Worm (Caenorhabditis elegans) whole organism, dauer: ENCODE data around the gene D2096.13.
"Not testable (repeated sequence)": the region's sequence is repeated elsewhere in the genome, so short reads cannot be mapped to it uniquely, and the experiment has no call there.

Experiments
- unc-62 ChIP-seq: sonication (generic microtip); optimal IDR thresholded peaks from 2 replicates; lab custom pipeline; 2017; ENCODE audit warnings: missing biosample characterization, missing genetic modification reagents, missing genetic modification characterization

The D2096.13 gene

DNA sequence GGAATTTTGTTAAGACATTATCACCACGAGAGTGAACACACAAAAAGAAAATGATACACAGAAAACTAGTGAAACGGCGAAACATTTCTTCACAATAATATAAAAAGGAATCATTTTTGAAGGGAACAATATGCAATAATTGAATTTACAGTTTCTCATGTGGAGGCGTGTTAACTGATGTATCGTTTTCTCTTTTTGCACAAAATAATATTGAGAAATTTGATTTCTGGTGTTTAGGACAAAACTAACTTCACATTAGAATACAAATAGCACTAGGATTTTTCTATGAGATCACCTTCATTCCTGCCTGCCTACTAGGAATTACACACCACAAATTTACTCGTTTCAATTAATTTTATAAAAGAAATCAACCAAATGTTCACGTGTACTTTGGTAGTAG lies at the start of gene D2096.13:
TSS of gene D2096.13 (minus strand) at position 101 of the 400 bp plus-strand sequence.
- no peak for TF ChIP-seq unc-62 (GFP tag; lab: Kevin White, UChicago)

DNA sequence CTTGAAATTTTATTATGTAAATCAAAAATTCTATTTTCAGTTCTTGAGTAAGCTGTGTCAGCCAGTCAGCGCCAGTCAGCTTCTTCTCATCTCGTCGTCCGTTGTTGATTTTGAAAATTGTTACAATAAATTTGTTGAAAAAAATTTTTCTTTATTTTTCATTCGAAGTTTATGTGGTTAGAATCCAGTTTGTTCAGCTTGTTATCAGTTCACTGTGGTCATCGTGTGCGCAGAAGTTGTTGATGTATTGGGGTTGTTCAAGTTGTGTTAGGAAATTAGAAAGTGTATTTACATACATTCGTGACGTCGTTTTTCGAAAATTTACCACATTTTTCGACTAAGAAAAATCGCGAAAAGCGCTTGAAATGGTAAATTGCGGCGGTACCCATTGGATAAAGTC lies 39.4 kb upstream of the D2096.13 start:
- TF ChIP-seq unc-62 (GFP tag; lab: Kevin White, UChicago), result no peak

DNA sequence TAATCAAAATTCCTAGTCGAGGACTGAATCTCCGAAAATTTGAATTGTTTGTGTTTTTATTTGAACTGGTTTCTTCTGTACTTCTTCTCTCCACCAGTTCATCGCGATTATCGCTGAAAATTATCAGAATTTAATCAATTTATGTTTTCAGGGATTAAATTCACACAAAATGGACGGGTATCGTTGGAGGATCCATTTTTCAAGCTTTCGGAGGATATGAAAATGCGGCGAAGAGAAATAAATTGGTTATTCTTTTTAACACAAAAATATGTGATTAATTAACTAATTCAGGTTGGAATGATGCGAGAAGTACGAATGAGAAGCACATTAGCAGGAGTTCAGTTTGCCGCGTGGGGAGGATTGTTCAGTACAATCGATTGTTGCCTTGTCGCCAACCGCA lies 38.0 kb upstream of the D2096.13 start, which contains the start of gene timm-17B.2:
TSS of gene timm-17B.2 (plus strand) at position 301 of the 400 bp plus-strand sequence.
- no peak for TF ChIP-seq unc-62 (GFP tag; lab: Kevin White, UChicago)

DNA sequence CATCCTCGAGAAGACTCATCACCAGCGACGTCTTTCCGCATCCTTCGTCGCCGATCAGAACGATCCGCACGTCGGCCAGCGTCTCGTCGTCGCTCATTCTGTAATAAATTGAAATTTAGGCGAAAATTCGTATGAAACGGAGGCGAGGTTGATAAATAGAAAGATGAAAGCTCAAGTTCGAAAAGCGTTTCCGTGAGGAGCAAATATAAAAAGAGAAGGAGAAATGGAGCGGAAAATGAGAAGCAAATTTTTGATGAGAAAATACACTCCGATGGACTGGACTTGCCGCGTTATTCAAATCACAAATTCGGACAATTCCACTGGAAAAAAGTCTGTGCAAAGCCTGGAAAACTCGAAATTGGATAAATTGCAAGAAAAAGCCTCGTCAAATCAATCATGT lies 35.7 kb upstream of the D2096.13 start, which contains the start of gene D2096.11:
TSS of gene D2096.11 (minus strand) at position 101 of the 400 bp plus-strand sequence.
- no peak for TF ChIP-seq unc-62 (GFP tag; lab: Kevin White, UChicago)

DNA sequence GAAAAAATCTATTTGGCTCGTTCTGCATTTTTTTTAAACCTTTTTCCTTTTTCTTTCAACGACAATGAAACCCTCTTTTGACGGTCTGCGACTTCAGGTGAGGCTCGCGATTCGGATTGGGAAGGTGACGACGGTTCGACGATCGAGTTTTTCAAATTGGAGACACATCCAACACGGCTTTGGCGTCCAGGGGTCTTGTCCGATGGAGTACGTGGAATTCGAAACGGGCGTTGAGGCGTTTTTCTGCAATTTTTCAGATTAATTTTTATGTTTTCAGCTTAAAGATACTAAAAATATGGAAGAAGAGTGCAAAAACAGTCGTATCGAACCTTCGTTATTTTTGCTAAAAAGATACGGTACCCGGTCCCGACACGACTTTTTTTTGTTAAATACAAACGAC lies 30.7 kb upstream of the D2096.13 start, which contains the start of gene D2096.10:
TSS of gene D2096.10 (minus strand) at position 101 of the 400 bp plus-strand sequence.
- TF ChIP-seq unc-62 (GFP tag; lab: Kevin White, UChicago), result not testable (repeated sequence)

DNA sequence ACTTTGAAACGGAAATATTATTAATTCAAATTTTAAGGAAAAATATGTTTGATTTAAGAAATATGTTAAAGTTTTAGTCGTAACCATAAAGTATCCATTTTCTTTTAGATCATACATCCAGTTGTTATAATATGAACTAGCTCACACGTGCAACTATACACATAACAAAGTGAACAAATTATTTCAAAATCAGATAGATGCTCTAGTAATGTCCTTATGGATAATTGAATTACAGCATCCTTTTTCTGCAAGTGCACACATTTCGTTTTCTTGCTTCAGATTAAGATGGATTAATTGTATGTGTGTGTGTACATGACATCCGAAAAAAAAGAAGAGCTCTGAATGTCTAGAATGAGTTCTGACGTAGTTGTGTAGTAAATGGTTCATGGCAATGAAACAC lies 27.3 kb upstream of the D2096.13 start:
- TF ChIP-seq unc-62 (GFP tag; lab: Kevin White, UChicago), result no peak

DNA sequence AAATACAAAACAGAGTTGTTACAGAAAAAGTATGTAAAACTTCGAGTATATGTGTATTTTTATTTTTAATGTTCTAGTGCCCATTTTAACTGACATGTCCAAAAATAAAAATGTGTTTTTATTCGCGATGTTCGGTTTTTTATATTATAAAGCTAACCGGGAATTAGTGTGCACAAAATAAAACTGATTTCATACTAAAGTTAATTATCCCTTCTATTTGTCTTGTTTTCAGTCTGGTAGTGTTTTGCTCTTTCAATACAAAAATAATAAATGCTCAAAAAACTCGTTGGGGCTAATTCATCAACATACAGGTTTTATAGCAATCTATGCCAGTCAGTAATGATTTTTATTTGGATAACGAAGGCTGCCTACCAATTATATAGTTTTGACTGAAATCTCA lies 26.3 kb upstream of the D2096.13 start:
- no peak for TF ChIP-seq unc-62 (GFP tag; lab: Kevin White, UChicago)

DNA sequence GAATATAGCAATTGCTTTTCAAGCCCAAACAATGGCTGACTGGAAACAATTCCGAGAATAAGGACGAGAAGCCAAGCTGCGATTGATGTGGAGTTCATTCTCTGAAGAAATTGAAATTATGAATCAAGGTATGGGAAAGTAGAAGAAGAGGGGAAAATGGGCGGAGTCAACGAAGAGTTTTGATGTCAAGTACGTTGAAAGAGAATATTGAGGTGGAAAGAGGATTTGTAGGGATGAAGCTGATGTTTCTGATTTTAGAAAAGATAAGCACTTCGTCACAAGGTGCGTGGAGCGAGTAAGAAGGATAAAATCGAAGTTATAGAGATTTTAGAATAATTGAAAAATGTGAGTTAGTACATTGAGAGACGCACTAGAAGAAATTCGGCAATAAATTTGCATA lies 24.3 kb upstream of the D2096.13 start, which contains the start of gene D2096.9:
TSS of gene D2096.9 (minus strand) at position 101 of the 400 bp plus-strand sequence.
- no peak for TF ChIP-seq unc-62 (GFP tag; lab: Kevin White, UChicago)

DNA sequence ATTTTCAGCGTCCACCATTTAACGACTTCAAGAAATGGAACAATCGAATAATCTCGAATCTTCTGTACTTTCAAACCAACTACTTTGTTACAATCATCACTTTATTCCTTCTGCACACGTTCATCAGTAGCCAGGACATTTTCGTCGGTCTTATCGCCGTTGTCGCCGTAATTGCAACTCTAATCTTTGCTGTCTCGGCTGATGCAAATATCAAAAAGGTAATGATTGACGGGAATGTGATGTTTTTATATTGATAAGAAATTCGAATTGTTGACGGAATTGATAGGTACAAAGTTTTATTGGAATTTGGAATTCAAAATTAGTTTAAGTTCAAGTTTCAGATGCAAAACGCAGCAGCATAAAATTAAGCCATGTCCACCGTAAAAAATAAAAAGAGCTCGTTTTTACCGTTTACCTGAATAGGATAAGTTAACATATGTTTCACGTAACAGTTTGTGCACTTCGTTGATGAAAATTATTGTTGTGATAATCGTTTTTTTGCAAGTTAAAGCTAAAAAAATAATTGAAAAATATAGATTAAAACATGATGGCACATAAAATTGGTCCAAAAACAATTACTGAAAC lies 22.0 kb upstream of the D2096.13 start:
- no peak for TF ChIP-seq unc-62 (GFP tag; lab: Kevin White, UChicago)

DNA sequence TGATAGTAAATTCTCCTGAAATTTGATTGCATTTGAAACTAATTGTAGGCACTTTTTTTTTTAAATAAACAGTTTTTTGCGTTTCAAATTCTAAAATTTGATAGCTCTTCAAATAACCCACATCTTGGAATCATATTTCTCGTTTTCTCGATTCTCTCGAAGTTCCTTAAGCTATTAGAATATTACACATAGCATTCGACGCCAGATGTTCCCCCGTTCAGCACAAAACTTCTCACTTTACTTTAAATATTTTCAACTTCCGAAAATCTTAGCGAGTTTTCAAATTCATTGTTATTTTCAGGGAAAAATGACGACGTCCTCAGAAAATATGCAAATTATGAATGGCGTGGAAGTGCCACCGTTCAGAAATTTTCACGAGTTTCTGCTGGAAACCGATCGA lies 21.3 kb upstream of the D2096.13 start, which contains the start of gene praf-3:
TSS of gene praf-3 (plus strand) at position 301 of the 400 bp plus-strand sequence.
- no peak for TF ChIP-seq unc-62 (GFP tag; lab: Kevin White, UChicago)

DNA sequence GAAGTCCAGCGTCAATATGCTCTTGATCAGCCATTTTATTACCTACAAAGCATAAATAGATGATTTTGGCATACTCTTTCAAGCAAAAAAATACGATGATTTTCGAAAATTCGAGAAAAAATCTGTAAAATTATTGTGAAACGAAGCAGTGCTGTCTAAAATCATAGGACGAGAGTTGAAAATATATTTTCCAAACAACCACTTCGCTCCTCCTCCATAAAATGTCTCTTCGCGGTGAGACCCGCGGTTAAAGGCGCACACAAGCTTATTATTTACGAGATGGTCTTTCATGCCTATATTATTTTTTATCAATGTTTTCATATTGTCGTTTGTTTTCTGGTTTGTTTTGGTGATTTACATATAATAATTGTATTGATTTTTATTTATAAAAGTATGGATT lies 20.9 kb upstream of the D2096.13 start, which contains the start of gene nap-1:
TSS of gene nap-1 (minus strand) at position 42 of the 400 bp plus-strand sequence.
- TF ChIP-seq unc-62 (GFP tag; lab: Kevin White, UChicago), result no peak

DNA sequence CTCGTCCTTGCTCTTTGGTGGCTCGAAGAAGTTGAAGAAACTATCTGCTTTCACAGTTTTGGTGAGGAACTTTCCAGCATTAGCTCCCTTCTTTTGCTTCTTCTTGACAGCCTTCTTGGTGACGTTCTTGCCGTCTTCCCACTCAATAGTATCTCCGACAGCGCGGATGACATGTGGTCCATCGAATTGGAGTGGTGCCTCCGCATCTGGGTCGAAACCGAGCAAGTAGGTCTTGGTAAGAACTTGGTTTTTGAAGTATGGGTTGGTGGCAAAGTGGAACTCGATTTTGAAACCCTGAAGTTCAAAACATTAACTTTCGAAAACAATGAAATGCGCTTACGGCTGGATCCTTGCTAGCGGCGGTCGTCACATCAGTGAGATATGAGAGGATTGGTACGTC lies 19.9 kb upstream of the D2096.13 start:
- TF ChIP-seq unc-62 (GFP tag; lab: Kevin White, UChicago), result no peak

DNA sequence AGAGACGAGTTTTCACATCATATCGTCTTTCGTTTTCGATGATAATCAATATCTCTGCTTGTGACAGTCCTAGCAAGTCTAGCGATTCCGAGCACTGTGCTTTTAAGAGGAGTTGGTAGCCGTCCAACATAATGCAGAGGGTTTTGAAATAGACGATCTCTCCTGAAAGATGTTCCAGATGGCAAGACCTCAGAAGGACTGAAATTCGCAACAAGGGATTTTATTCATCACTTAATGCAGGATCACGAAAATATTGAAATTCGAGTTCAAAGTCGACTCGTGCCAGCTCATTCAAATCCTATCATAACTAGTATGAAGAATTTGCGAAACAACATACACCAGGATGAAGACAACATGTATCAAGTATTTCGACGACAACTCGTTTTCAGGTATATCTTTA lies 19.1 kb upstream of the D2096.13 start, which contains the start of gene D2096.7:
TSS of gene D2096.7 (minus strand) at position 130 of the 400 bp plus-strand sequence.
- TF ChIP-seq unc-62 (GFP tag; lab: Kevin White, UChicago), result no peak

DNA sequence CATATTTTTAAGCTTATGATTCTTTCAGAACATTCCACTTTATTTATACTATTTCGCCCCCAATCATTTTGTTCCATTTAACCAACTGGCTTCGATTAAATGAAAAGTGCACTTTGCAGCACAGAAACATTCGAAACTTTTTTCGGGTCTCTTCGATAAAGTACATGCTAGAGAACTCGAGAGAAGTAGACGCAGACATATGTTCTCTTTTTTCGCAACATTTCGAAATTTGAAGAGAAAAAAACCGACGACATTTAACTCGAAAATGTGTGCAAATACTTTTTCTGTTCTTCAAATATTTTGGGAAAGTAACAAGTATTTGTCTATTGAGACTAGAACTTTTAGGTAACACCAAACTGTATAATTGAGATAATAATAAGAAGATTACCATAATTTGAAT lies 18.5 kb upstream of the D2096.13 start:
- TF ChIP-seq unc-62 (GFP tag; lab: Kevin White, UChicago), result no peak

DNA sequence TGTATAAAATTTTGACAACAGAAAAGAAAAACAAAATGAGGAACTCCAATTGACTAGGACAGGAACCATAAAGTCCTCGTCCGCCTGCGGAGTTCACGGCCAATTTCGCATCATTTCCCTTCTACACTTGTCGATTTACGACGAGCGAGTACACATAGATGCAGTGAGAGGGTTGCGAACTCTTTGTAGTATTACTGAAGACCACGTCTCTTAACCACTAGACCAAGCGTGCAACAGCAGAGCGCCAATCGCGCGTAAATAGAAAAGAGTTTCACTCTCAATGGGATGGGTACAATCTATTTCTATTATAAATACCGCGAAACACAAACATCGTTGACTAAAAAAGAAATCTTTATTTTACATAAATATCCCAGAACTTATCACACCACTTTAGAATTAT lies 17.0 kb upstream of the D2096.13 start:
- no peak for TF ChIP-seq unc-62 (GFP tag; lab: Kevin White, UChicago)

DNA sequence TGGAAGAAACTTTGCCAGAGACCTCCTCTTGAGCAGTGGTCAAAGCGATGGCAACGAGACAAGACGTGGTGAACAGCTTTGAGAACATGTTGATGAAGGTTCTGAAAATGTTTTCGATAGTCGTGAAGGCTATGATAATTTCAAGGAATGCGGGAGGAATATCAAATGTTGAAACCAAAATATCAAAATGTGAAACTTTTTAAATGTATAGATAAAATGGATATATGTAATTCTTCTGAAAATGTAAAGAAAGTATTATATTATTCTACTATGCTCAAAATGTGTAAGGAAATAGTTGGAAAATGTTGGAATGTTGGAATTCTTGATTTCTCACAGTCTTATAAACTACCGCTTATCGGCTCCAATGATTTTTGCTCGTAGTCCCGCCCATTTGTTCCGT lies 10.7 kb upstream of the D2096.13 start, which contains the start of gene D2096.6:
TSS of gene D2096.6 (minus strand) at position 101 of the 400 bp plus-strand sequence.
- TF ChIP-seq unc-62 (GFP tag; lab: Kevin White, UChicago), result no peak

DNA sequence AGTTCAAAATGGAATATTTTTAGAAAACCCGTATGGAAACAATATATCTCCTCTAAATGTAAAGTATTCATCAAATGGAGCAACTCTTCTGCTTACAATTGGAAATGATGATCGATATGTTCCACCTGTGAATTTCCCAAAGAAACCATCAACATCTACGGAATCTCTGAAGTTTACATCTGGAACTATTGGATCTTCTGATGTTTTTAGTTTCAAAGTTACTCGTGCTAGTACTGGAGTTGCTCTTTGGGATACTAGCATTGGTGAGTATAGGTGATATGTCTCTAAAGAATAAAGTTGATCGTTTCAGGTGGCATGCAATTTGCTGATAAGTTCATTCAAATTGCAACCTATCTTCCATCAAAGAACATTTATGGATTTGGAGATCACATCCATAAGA lies 9.5 kb upstream of the D2096.13 start:
- no peak for TF ChIP-seq unc-62 (GFP tag; lab: Kevin White, UChicago)
